Worm (Caenorhabditis elegans): ENCODE measurements around the gene F36F12.1.

DNA sequence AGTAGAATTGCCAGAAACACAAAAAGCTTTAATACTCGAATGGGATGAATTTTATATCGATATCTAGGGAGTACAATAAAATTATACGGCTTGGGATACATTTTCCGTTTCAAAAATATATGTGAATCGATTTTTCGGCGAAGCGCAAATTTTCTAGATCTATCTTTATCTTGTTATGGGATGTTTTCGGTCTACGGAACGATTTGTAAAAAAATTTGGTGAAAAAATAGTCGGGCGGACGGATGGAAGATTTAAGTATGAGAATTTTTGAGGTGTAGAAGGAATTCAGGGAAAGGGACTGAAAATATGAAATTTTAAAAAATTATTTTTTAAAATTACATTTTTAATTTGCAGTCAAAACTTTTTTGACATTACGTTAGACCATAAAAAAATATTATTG lies 3.0 kb upstream of the F36F12.1 start, which contains the start of gene F22F7.4:
- TF ChIP-seq ets-7 (tag; optimal IDR thresholded peaks at IDR 0.05) (no peak), B0310.2 (tag; optimal IDR thresholded peaks at IDR 0.05) (no peak), ceh-36 (tag; optimal IDR thresholded peaks at IDR 0.05) (no peak), tra-4 (tag; optimal IDR thresholded peaks at IDR 0.05) (no peak), ceh-13 (GFP tag; optimal IDR thresholded peaks at IDR 0.05) (no peak), ama-1 (optimal IDR thresholded peaks at IDR 0.05) (no peak), hnd-1 (tag; optimal IDR thresholded peaks at IDR 0.05) (no peak), scrt-1 (GFP tag; IDR thresholded peaks at IDR 0.05) (no peak), flt-1 (GFP tag; IDR thresholded peaks at IDR 0.05) (no peak)

Data from whole organism, early embryonic.